Worm (Caenorhabditis elegans) whole organism, L4/young adult: ENCODE data around the gene nhr-223.

Experiments
- W03F9.2 ChIP-seq: fragments of 150-350 bp; optimal IDR thresholded peaks from 2 replicates; lab custom pipeline; 2014; ENCODE audit warnings: missing biosample characterization, missing genetic modification characterization
- dao-5 ChIP-seq: sonication (generic microtip); optimal IDR thresholded peaks from 2 replicates; lab custom pipeline; 2016; ENCODE audit warnings: missing genotype, missing genetic modification characterization, moderate library complexity, missing compliant biosample characterization
- him-1 ChIP-seq: sonication (generic microtip); optimal IDR thresholded peaks from 2 replicates; lab custom pipeline; 2016; ENCODE audit warnings: missing genotype, missing genetic modification reagents, missing genetic modification characterization, missing compliant biosample characterization

- TF ChIP-seq W03F9.2 (tag; lab: Kevin White, UChicago) = no peak
- TF ChIP-seq dao-5 (tag; lab: Kevin White, UChicago) = no peak
- TF ChIP-seq him-1 (tag; lab: Kevin White, UChicago) = no peak
These were observed 25.2 kb downstream of the nhr-223 start, which contains the start of gene srbc-49 for ce11 chrV:15821398-15821797.
